Worm (Caenorhabditis elegans) whole organism, L1 larva: ENCODE results near the gene acp-3.

Source experiments
- aly-2 ChIP-seq: fragments of 150-350 bp; optimal IDR thresholded peaks from 2 replicates; lab custom pipeline; 2014; ENCODE audit warnings: missing biosample characterization, missing genetic modification characterization
- ama-1 ChIP-seq: fragments of 150-350 bp; optimal IDR thresholded peaks from 2 replicates; lab custom pipeline; 2014
- blmp-1 ChIP-seq: fragments of 150-350 bp; optimal IDR thresholded peaks from 2 replicates; lab custom pipeline; 2014; ENCODE audit warnings: missing biosample characterization, missing genetic modification characterization
- dpl-1 ChIP-seq, 3 experiments: fragments of 150-350 bp in 2 of 3; sonication (generic microtip) in 1 of 3; optimal IDR thresholded peaks; 2 replicates each; lab custom pipeline; 2014 to 2017; ENCODE audit warnings: missing biosample characterization in 3 of 3, missing genetic modification characterization in 3 of 3, missing genetic modification reagents in 3 of 3
- fkh-4 ChIP-seq: sonication (generic microtip); optimal IDR thresholded peaks from 2 replicates; lab custom pipeline; 2016; ENCODE audit warnings: missing compliant biosample characterization, missing genetic modification characterization, borderline replicate concordance
- isw-1 ChIP-seq: fragments of 200-800 bp; sonication (Bioruptor generic); IDR thresholded peaks from 2 replicates; pipeline ENCODE4 v1.3.6; 2022; ENCODE audit warnings: missing genetic modification characterization, missing compliant biosample characterization
- lin-13 ChIP-seq: fragments of 150-350 bp; optimal IDR thresholded peaks from 2 replicates; lab custom pipeline; 2014; ENCODE audit warnings: missing biosample characterization, missing genetic modification reagents, missing genetic modification characterization
- lin-35 ChIP-seq, 2 experiments: fragments of 150-350 bp; optimal IDR thresholded peaks; 2 replicates each; lab custom pipeline; 2014; ENCODE audit warnings: missing biosample characterization in 2 of 2, missing genetic modification characterization in 2 of 2, missing genetic modification reagents in 2 of 2
- lsy-2 ChIP-seq, 2 experiments: fragments of 150-350 bp; optimal IDR thresholded peaks; 2 replicates each; lab custom pipeline; 2014; ENCODE audit warnings: missing biosample characterization in 2 of 2, missing genetic modification characterization in 2 of 2
- nhr-47 ChIP-seq: sonication (generic microtip); optimal IDR thresholded peaks from 2 replicates; lab custom pipeline; 2016; ENCODE audit warnings: mild to moderate bottlenecking, missing genetic modification characterization, moderate library complexity, missing compliant biosample characterization
- pqm-1 ChIP-seq: sonication (generic microtip); optimal IDR thresholded peaks from 3 replicates; lab custom pipeline; 2017; ENCODE audit warnings: missing biosample characterization, missing genetic modification characterization
- unc-86 ChIP-seq: sonication (generic microtip); optimal IDR thresholded peaks from 2 replicates; lab custom pipeline; 2016; ENCODE audit warnings: missing genetic modification characterization, missing compliant biosample characterization
- ztf-4 ChIP-seq: fragments of 150-350 bp; optimal IDR thresholded peaks from 2 replicates; lab custom pipeline; 2014; ENCODE audit warnings: missing biosample characterization, missing genetic modification characterization

ce11 chrII:8451425-8451824 lies 14.5 kb upstream of the acp-3 start:
- TF ChIP-seq lin-35 (GFP tag; optimal IDR thresholded peaks at IDR 0.05; lab: Kevin White, UChicago): no peak
- no peak for TF ChIP-seq pqm-1 (tag; lab: Kevin White, UChicago)
- TF ChIP-seq unc-86 (tag; lab: Kevin White, UChicago): no peak
- TF ChIP-seq nhr-47: no peak
- TF ChIP-seq fkh-4 (tag; lab: Kevin White, UChicago): no peak
- TF ChIP-seq lsy-2 (tag; optimal IDR thresholded peaks at IDR 0.05; lab: Kevin White, UChicago): no peak
- no peak for TF ChIP-seq isw-1 (GFP tag; lab: Robert Waterston, UW)
- TF ChIP-seq aly-2: no peak
- no peak for TF ChIP-seq dpl-1 (GFP tag; optimal IDR thresholded peaks at IDR 0.05; lab: Kevin White, UChicago)
- no peak for TF ChIP-seq lin-13 (GFP tag; lab: Kevin White, UChicago)
- TF ChIP-seq blmp-1 (tag; lab: Kevin White, UChicago): no peak
- no peak for TF ChIP-seq ama-1
- no peak for TF ChIP-seq ztf-4 (tag; lab: Kevin White, UChicago)
